Worm (Caenorhabditis elegans) whole organism, young adult: ENCODE results near the gene cth-1.

Source experiments
- C06A6.2 ChIP-seq: fragments of 200-800 bp; sonication (Bioruptor generic); conservative IDR thresholded peaks from 2 replicates; pipeline ENCODE4 v1.3.6; 2022; ENCODE audit warnings: missing genetic modification characterization, missing compliant biosample characterization
- F33H1.4 ChIP-seq: fragments of 200-800 bp; sonication (Bioruptor generic); IDR thresholded peaks from 2 replicates; pipeline ENCODE4 v1.3.6; 2022; ENCODE audit warnings: missing genetic modification reagents, missing genetic modification characterization, missing compliant biosample characterization
- F39B2.1 ChIP-seq: fragments of 200-800 bp; sonication (Bioruptor generic); IDR thresholded peaks from 2 replicates; pipeline ENCODE4 v1.3.6; 2022; ENCODE audit warnings: missing genetic modification reagents, missing genetic modification characterization, missing compliant biosample characterization
- F57A8.1 ChIP-seq: fragments of 200-800 bp; sonication (Bioruptor generic); optimal IDR thresholded peaks from 2 replicates; lab custom pipeline; 2018; ENCODE audit warnings: mild to moderate bottlenecking, missing genetic modification characterization, moderate library complexity, missing compliant biosample characterization
- K11D2.4 ChIP-seq: fragments of 200-800 bp; sonication (Bioruptor generic); IDR thresholded peaks from 2 replicates; pipeline ENCODE4 v1.3.6; 2022; ENCODE audit warnings: missing genetic modification reagents, missing genetic modification characterization, missing compliant biosample characterization
- T07F8.4 ChIP-seq: sonication (generic microtip); optimal IDR thresholded peaks from 2 replicates; lab custom pipeline; 2016; ENCODE audit warnings: mild to moderate bottlenecking, missing genetic modification characterization, moderate library complexity, missing compliant biosample characterization
- Y53G8AR.9 ChIP-seq: fragments of 200-800 bp; sonication (Bioruptor generic); conservative IDR thresholded peaks from 2 replicates; pipeline ENCODE4 v1.3.6; 2022; ENCODE audit warnings: missing genetic modification reagents, missing genetic modification characterization, missing compliant biosample characterization
- Y67H2A.10 ChIP-seq: fragments of 200-800 bp; sonication (Bioruptor generic); conservative IDR thresholded peaks from 2 replicates; pipeline ENCODE4 v1.3.6; 2022; ENCODE audit warnings: missing genetic modification reagents, missing genetic modification characterization, missing compliant biosample characterization
- akir-1 ChIP-seq: fragments of 200-800 bp; sonication (Bioruptor generic); optimal IDR thresholded peaks from 2 replicates; lab custom pipeline; 2018; ENCODE audit warnings: mild to moderate bottlenecking, missing genetic modification characterization, moderate library complexity, missing compliant biosample characterization
- ama-1 ChIP-seq, 3 experiments: fragments of 150-350 bp in 1 of 3; sonication (generic microtip) in 2 of 3; optimal IDR thresholded peaks; 2 replicates each; lab custom pipeline; 2014 to 2018; ENCODE audit warnings: missing biosample characterization in 2 of 3, missing genetic modification characterization in 2 of 3, missing genetic modification reagents in 2 of 3
- athp-1 ChIP-seq: sonication (generic microtip); optimal IDR thresholded peaks from 2 replicates; lab custom pipeline; 2017; ENCODE audit warnings: mild to moderate bottlenecking, missing genetic modification characterization, missing compliant biosample characterization
- attf-3 ChIP-seq: fragments of 200-800 bp; sonication (Bioruptor generic); conservative IDR thresholded peaks from 2 replicates; pipeline ENCODE4 v1.3.6; 2022; ENCODE audit warnings: missing genetic modification reagents, missing genetic modification characterization, missing compliant biosample characterization
- attf-5 ChIP-seq: fragments of 200-800 bp; sonication (Bioruptor generic); optimal IDR thresholded peaks from 2 replicates; lab custom pipeline; 2018; ENCODE audit warnings: mild to moderate bottlenecking, missing genetic modification characterization, missing compliant biosample characterization
- ceh-100 ChIP-seq: fragments of 200-800 bp; sonication (Bioruptor generic); IDR thresholded peaks from 2 replicates; pipeline ENCODE4 v1.3.6; 2022; ENCODE audit warnings: missing genetic modification reagents, missing genetic modification characterization, missing compliant biosample characterization
- ceh-79 ChIP-seq: sonication (generic microtip); optimal IDR thresholded peaks from 2 replicates; lab custom pipeline; 2017; ENCODE audit warnings: mild to moderate bottlenecking, missing genetic modification characterization, missing compliant biosample characterization
- ceh-91 ChIP-seq: fragments of 200-800 bp; sonication (Bioruptor generic); IDR thresholded peaks from 2 replicates; pipeline ENCODE4 v1.3.6; 2022; ENCODE audit warnings: missing genetic modification reagents, missing genetic modification characterization, missing compliant biosample characterization
- chd-7 ChIP-seq: sonication (generic microtip); optimal IDR thresholded peaks from 2 replicates; lab custom pipeline; 2016; ENCODE audit warnings: mild to moderate bottlenecking, missing genetic modification characterization, moderate library complexity, missing compliant biosample characterization
- dpl-1 ChIP-seq: fragments of 150-350 bp; optimal IDR thresholded peaks from 2 replicates; lab custom pipeline; 2014; ENCODE audit warnings: missing biosample characterization, missing genetic modification reagents, missing genetic modification characterization
- efl-1 ChIP-seq: fragments of 150-350 bp; optimal IDR thresholded peaks from 2 replicates; lab custom pipeline; 2014; ENCODE audit warnings: missing biosample characterization, missing genetic modification reagents, missing genetic modification characterization
- him-1 ChIP-seq: sonication (generic microtip); optimal IDR thresholded peaks from 2 replicates; lab custom pipeline; 2016; ENCODE audit warnings: missing genotype, missing genetic modification reagents, missing genetic modification characterization, missing compliant biosample characterization
- hsf-1 ChIP-seq: fragments of 200-800 bp; sonication (Bioruptor generic); IDR thresholded peaks from 2 replicates; pipeline ENCODE4 v1.3.6; 2022; ENCODE audit warnings: missing genetic modification reagents, missing genetic modification characterization, missing compliant biosample characterization
- lin-35 ChIP-seq, 3 experiments: fragments of 150-350 bp in 2 of 3; sonication (generic microtip) in 1 of 3; optimal IDR thresholded peaks; 2 replicates each; lab custom pipeline; 2014 to 2018; ENCODE audit warnings: missing biosample characterization in 3 of 3, missing genetic modification characterization in 3 of 3, missing genetic modification reagents in 3 of 3
- lir-1 ChIP-seq: fragments of 200-800 bp; sonication (Bioruptor generic); conservative IDR thresholded peaks from 2 replicates; pipeline ENCODE4 v1.3.6; 2022; ENCODE audit warnings: missing genetic modification reagents, missing genetic modification characterization, missing compliant biosample characterization
- lsl-1 ChIP-seq: fragments of 200-800 bp; sonication (Bioruptor generic); optimal IDR thresholded peaks from 2 replicates; lab custom pipeline; 2018; ENCODE audit warnings: mild to moderate bottlenecking, missing genetic modification characterization, moderate library complexity, missing compliant biosample characterization
- madf-6 ChIP-seq: fragments of 200-800 bp; sonication (Bioruptor generic); IDR thresholded peaks from 2 replicates; pipeline ENCODE4 v1.3.6; 2022; ENCODE audit warnings: missing genetic modification reagents, missing genetic modification characterization, missing compliant biosample characterization
- madf-8 ChIP-seq: fragments of 200-800 bp; sonication (Bioruptor generic); conservative IDR thresholded peaks from 2 replicates; pipeline ENCODE4 v1.3.6; 2022; ENCODE audit warnings: missing genetic modification reagents, missing genetic modification characterization, missing compliant biosample characterization
- nhr-179 ChIP-seq: sonication (generic microtip); optimal IDR thresholded peaks from 2 replicates; lab custom pipeline; 2016; ENCODE audit warnings: mild to moderate bottlenecking, missing genetic modification characterization, missing compliant biosample characterization
- nhr-80 ChIP-seq: sonication (generic microtip); optimal IDR thresholded peaks from 2 replicates; lab custom pipeline; 2016; ENCODE audit warnings: missing genetic modification characterization, missing compliant biosample characterization
- rpc-1 ChIP-seq, 2 experiments: fragments of 150-350 bp in 1 of 2; sonication (generic microtip) in 1 of 2; optimal IDR thresholded peaks; 2 replicates each; lab custom pipeline; 2014 to 2018; ENCODE audit warnings: missing biosample characterization in 1 of 2, missing genetic modification characterization in 1 of 2, missing genetic modification reagents in 1 of 2, missing genotype in 1 of 2
- snpc-1.1 ChIP-seq: sonication (generic microtip); optimal IDR thresholded peaks from 2 replicates; lab custom pipeline; 2017; ENCODE audit warnings: missing genetic modification characterization, mild to moderate bottlenecking, missing compliant biosample characterization, antibody characterized with exemption, moderate library complexity, missing genotype, missing genetic modification reagents; ENCODE audit not compliant: insufficient read depth
- snpc-4 ChIP-seq, 5 experiments: fragments of 150-350 bp in 1 of 5; sonication (generic microtip) in 4 of 5; optimal IDR thresholded peaks; 2 replicates each; lab custom pipeline; 2014 to 2018; ENCODE audit warnings: missing genetic modification characterization in 5 of 5, missing biosample characterization in 3 of 5, antibody characterized with exemption in 2 of 5, mild to moderate bottlenecking in 2 of 5, missing compliant biosample characterization in 2 of 5, missing genotype in 2 of 5, moderate library complexity in 2 of 5, missing genetic modification reagents in 1 of 5
- tbp1 ChIP-seq: fragments of 200-800 bp; sonication (Bioruptor generic); optimal IDR thresholded peaks from 2 replicates; lab custom pipeline; 2018; ENCODE audit warnings: mild to moderate bottlenecking, missing genetic modification characterization, missing compliant biosample characterization
- tbx-9 ChIP-seq: sonication (generic microtip); optimal IDR thresholded peaks from 2 replicates; lab custom pipeline; 2016; ENCODE audit warnings: borderline replicate concordance, missing genetic modification characterization, inconsistent platforms, missing compliant biosample characterization
- unc-130 ChIP-seq: sonication (generic microtip); optimal IDR thresholded peaks from 2 replicates; lab custom pipeline; 2016; ENCODE audit warnings: missing genetic modification reagents, missing genetic modification characterization, missing compliant biosample characterization
- unc-62 ChIP-seq: fragments of 150-350 bp; optimal IDR thresholded peaks from 2 replicates; lab custom pipeline; 2014; ENCODE audit warnings: missing biosample characterization, missing genetic modification reagents, missing genetic modification characterization
- xnd-1 ChIP-seq: sonication (generic microtip); optimal IDR thresholded peaks from 2 replicates; lab custom pipeline; 2016; ENCODE audit warnings: missing genotype, missing genetic modification reagents, missing genetic modification characterization, missing compliant biosample characterization
- zfh-2 ChIP-seq: fragments of 200-800 bp; sonication (Bioruptor generic); conservative IDR thresholded peaks from 2 replicates; pipeline ENCODE4 v1.3.6; 2022; ENCODE audit warnings: missing genetic modification reagents, missing genetic modification characterization, missing compliant biosample characterization

The cth-1 gene

ce11 chrV:16100103-16100730 lies at the start of gene cth-1:
Gene cth-1, plus strand, starts transcription at chrV:16100680.
- TF ChIP-seq unc-130 (GFP tag; lab: Kevin White, UChicago) (no peak), K11D2.4 (GFP tag; lab: Robert Waterston, UW) (no peak), lsl-1 (GFP tag; lab: Kevin White, UChicago) (no peak), zfh-2 (GFP tag; lab: Robert Waterston, UW) (no peak), C06A6.2 (no peak), nhr-80 (tag; lab: Kevin White, UChicago) (peak; percentile 68), attf-5 (GFP tag; lab: Kevin White, UChicago) (no peak)

- TF ChIP-seq him-1 (tag; lab: Kevin White, UChicago) (no peak), ceh-100 (GFP tag; lab: Robert Waterston, UW) (no peak), F39B2.1 (GFP tag; lab: Robert Waterston, UW) (no peak), snpc-4 (GFP tag; optimal IDR thresholded peaks at IDR 0.05; lab: Kevin White, UChicago) (no peak), snpc-4 (tag; optimal IDR thresholded peaks at IDR 0.05; lab: Kevin White, UChicago) (no peak)
Observed at ce11 chrV:16053373-16053772, 47.1 kb upstream of the cth-1 start, which contains the start of gene F14H3.3. Gene F14H3.3, minus strand, starts transcription at chrV:16053473.

- TF ChIP-seq hsf-1 (GFP tag; lab: Robert Waterston, UW) = no peak
- no peak for TF ChIP-seq tbp1 (GFP tag; lab: Kevin White, UChicago)
- TF ChIP-seq ceh-79 (tag; lab: Kevin White, UChicago) = no peak
- TF ChIP-seq efl-1 (GFP tag; lab: Kevin White, UChicago) = peak; percentile 62
- TF ChIP-seq unc-62 (GFP tag; lab: Kevin White, UChicago) = no peak
- no peak for TF ChIP-seq chd-7 (tag; lab: Kevin White, UChicago)
- no peak for TF ChIP-seq F39B2.1 (GFP tag; lab: Robert Waterston, UW)
- no peak for TF ChIP-seq nhr-179 (tag; lab: Kevin White, UChicago)
- TF ChIP-seq lin-35 (GFP tag; optimal IDR thresholded peaks at IDR 0.05; lab: Kevin White, UChicago) = no peak
- no peak for TF ChIP-seq snpc-4 (GFP tag; optimal IDR thresholded peaks at IDR 0.05; lab: Kevin White, UChicago)
- TF ChIP-seq snpc-4 (tag; optimal IDR thresholded peaks at IDR 0.05; lab: Kevin White, UChicago) = no peak
- no peak for TF ChIP-seq Y53G8AR.9 (GFP tag; lab: Robert Waterston, UW)
- no peak for TF ChIP-seq ceh-91 (GFP tag; lab: Robert Waterston, UW)
- TF ChIP-seq F33H1.4 = no peak
- TF ChIP-seq zfh-2 (GFP tag; lab: Robert Waterston, UW) = no peak
- TF ChIP-seq xnd-1 (tag; lab: Kevin White, UChicago) = peak; percentile 42
- no peak for TF ChIP-seq F57A8.1 (GFP tag; lab: Kevin White, UChicago)
- no peak for TF ChIP-seq attf-3
- TF ChIP-seq Y67H2A.10 (GFP tag; lab: Robert Waterston, UW) = no peak
- peak; percentile 69 for TF ChIP-seq madf-8 (GFP tag; lab: Robert Waterston, UW)
- no peak for TF ChIP-seq lir-1
- no peak for TF ChIP-seq rpc-1 (optimal IDR thresholded peaks at IDR 0.05; lab: Kevin White, UChicago)
- TF ChIP-seq rpc-1 (tag; optimal IDR thresholded peaks at IDR 0.05; lab: Kevin White, UChicago) = no peak
- no peak for TF ChIP-seq tbx-9 (tag; lab: Kevin White, UChicago)
- TF ChIP-seq T07F8.4 (tag; lab: Kevin White, UChicago) = no peak
- no peak for TF ChIP-seq attf-5 (GFP tag; lab: Kevin White, UChicago)
- TF ChIP-seq akir-1 (GFP tag; lab: Kevin White, UChicago) = no peak
- no peak for TF ChIP-seq nhr-80 (tag; lab: Kevin White, UChicago)
- TF ChIP-seq athp-1 = no peak
- no peak for TF ChIP-seq ama-1 (optimal IDR thresholded peaks at IDR 0.05; lab: Kevin White, UChicago)
- TF ChIP-seq ama-1 (GFP tag; optimal IDR thresholded peaks at IDR 0.05; lab: Kevin White, UChicago) = no peak
- TF ChIP-seq madf-6 (GFP tag; lab: Robert Waterston, UW) = peak; percentile 88
- peak; percentile 5 for TF ChIP-seq dpl-1
- no peak for TF ChIP-seq snpc-1.1
Observed at ce11 chrV:16055031-16055430, 45.4 kb upstream of the cth-1 start, which contains the start of gene F14H3.4. Gene F14H3.4, minus strand, starts transcription at chrV:16055072.
